Worm (Caenorhabditis elegans) whole organism, L2 larva: ENCODE data around the gene F42G10.1.

ENCODE experiments used
- zag-1 ChIP-seq: fragments of 150-350 bp; optimal IDR thresholded peaks from 2 replicates; lab custom pipeline; 2014; ENCODE audit warnings: missing biosample characterization, missing genetic modification characterization
- ztf-1 ChIP-seq: fragments of 200-800 bp; sonication (Bioruptor generic); conservative IDR thresholded peaks from 2 replicates; pipeline ENCODE4 v1.3.6; 2022; ENCODE audit warnings: missing genetic modification characterization, missing compliant biosample characterization

- TF ChIP-seq zag-1 (tag; lab: Kevin White, UChicago) = no peak
- TF ChIP-seq ztf-1 = no peak
Observed at ce11 chrX:10027556-10027955, 5.6 kb upstream of the F42G10.1 start, which contains the start of gene mkk-4.
